Fruit fly (Drosophila melanogaster) whole organism: Measurements from ENCODE around the gene Or92a.

ENCODE experiments used
- CG8478 ChIP-seq: fragments of >200 bp; optimal IDR thresholded peaks from 2 replicates; lab custom pipeline; 2018; ENCODE audit warnings: inconsistent platforms
- Dll ChIP-seq: fragments of >200 bp; optimal IDR thresholded peaks from 2 replicates; lab custom pipeline; 2017
- EcR ChIP-seq, 2 experiments: fragments of >200 bp; optimal IDR thresholded peaks; 2 replicates each; lab custom pipeline; 2017; ENCODE audit warnings: missing biosample characterization in 2 of 2, missing genetic modification characterization in 2 of 2, missing genetic modification reagents in 2 of 2
- pan ChIP-seq: fragments of >200 bp; optimal IDR thresholded peaks from 2 replicates; lab custom pipeline; 2017
- psq ChIP-seq: fragments of >200 bp; optimal IDR thresholded peaks from 2 replicates; lab custom pipeline; 2017
- usp ChIP-seq: fragments of >200 bp; optimal IDR thresholded peaks from 2 replicates; lab custom pipeline; 2017; ENCODE audit warnings: missing biosample characterization, missing genetic modification characterization, mixed read lengths

Gene Or92a

dm6 chr3R:20504488-20504887 is at the start of gene Or92a:
TSS of gene Or92a (plus strand) at chr3R:20504788.
- no peak for TF ChIP-seq Dll
- TF ChIP-seq usp (GFP tag; lab: Kevin White, UChicago), result no peak
- TF ChIP-seq CG8478 (lab: Kevin White, UChicago), result no peak
- no peak for TF ChIP-seq pan (lab: Kevin White, UChicago)
- no peak for TF ChIP-seq psq (lab: Kevin White, UChicago)
- TF ChIP-seq EcR (GFP tag; optimal IDR thresholded peaks at IDR 0.05; lab: Kevin White, UChicago), result no peak

dm6 chr3R:20464267-20464768 is 40.3 kb upstream of the Or92a start:
- TF ChIP-seq usp (GFP tag; lab: Kevin White, UChicago) (no peak), pan (lab: Kevin White, UChicago) (no peak), CG8478 (lab: Kevin White, UChicago) (no peak), Dll (no peak), psq (lab: Kevin White, UChicago) (no peak), EcR (GFP tag; optimal IDR thresholded peaks at IDR 0.05; lab: Kevin White, UChicago) (no peak)

- TF ChIP-seq usp (GFP tag; lab: Kevin White, UChicago) (no peak), Dll (no peak), EcR (GFP tag; optimal IDR thresholded peaks at IDR 0.05; lab: Kevin White, UChicago) (no peak), pan (lab: Kevin White, UChicago) (no peak), psq (lab: Kevin White, UChicago) (no peak), CG8478 (lab: Kevin White, UChicago) (no peak)
These were observed 31.7 kb upstream of the Or92a start for dm6 chr3R:20472764-20473390.

- TF ChIP-seq CG8478 (lab: Kevin White, UChicago) (no peak), pan (lab: Kevin White, UChicago) (no peak), psq (lab: Kevin White, UChicago) (no peak), EcR (GFP tag; optimal IDR thresholded peaks at IDR 0.05; lab: Kevin White, UChicago) (no peak), Dll (no peak), usp (GFP tag; lab: Kevin White, UChicago) (no peak)
These were observed 20.1 kb upstream of the Or92a start, which contains the start of gene Gfrl for dm6 chr3R:20484441-20484840. TSS of gene Gfrl (minus strand) at chr3R:20484588.

- no peak for TF ChIP-seq pan (lab: Kevin White, UChicago)
These were observed 3.3 kb upstream of the Or92a start, which contains the start of gene Dic2 for dm6 chr3R:20501327-20501726. TSS of gene Dic2 (minus strand) at chr3R:20501427.

- no peak for TF ChIP-seq Dll
- TF ChIP-seq pan (lab: Kevin White, UChicago), result no peak
- no peak for TF ChIP-seq EcR (GFP tag; optimal IDR thresholded peaks at IDR 0.05; lab: Kevin White, UChicago)
- TF ChIP-seq usp (GFP tag; lab: Kevin White, UChicago), result no peak
- no peak for TF ChIP-seq CG8478 (lab: Kevin White, UChicago)
These were observed 2.7 kb upstream of the Or92a start, which contains the start of gene CG46441 for dm6 chr3R:20501910-20502309. TSS of gene CG46441 (minus strand) at chr3R:20502010.

dm6 chr3R:20503646-20504045 is 942 bp upstream of the Or92a start, which contains the start of gene MtnB:
TSS of gene MtnB (minus strand) at chr3R:20503746.
- TF ChIP-seq Dll (no peak), EcR (GFP tag; optimal IDR thresholded peaks at IDR 0.05; lab: Kevin White, UChicago) (no peak), CG8478 (lab: Kevin White, UChicago) (no peak), usp (GFP tag; lab: Kevin White, UChicago) (no peak), psq (lab: Kevin White, UChicago) (no peak)

- no peak for TF ChIP-seq usp (GFP tag; lab: Kevin White, UChicago)
- TF ChIP-seq CG8478 (lab: Kevin White, UChicago), result no peak
- TF ChIP-seq psq (lab: Kevin White, UChicago), result no peak
- TF ChIP-seq EcR (GFP tag; optimal IDR thresholded peaks at IDR 0.05; lab: Kevin White, UChicago), result no peak
- no peak for TF ChIP-seq pan (lab: Kevin White, UChicago)
- no peak for TF ChIP-seq Dll
These were observed 4.8 kb downstream of the Or92a start for dm6 chr3R:20509377-20509776.

dm6 chr3R:20512368-20512767 is 7.8 kb downstream of the Or92a start, which contains the start of gene MFS9:
TSS of gene MFS9 (minus strand) at chr3R:20512468.
- TF ChIP-seq EcR (GFP tag; optimal IDR thresholded peaks at IDR 0.05; lab: Kevin White, UChicago) (no peak), CG8478 (lab: Kevin White, UChicago) (no peak), Dll (no peak), psq (lab: Kevin White, UChicago) (no peak)

dm6 chr3R:20534575-20534974 is 30.0 kb downstream of the Or92a start, which contains the start of the genes MtnE and MtnD:
TSS of gene MtnE (minus strand) at chr3R:20534704.
TSS of gene MtnD (plus strand) at chr3R:20534962.
- TF ChIP-seq Dll, result no peak

- TF ChIP-seq EcR (GFP tag; optimal IDR thresholded peaks at IDR 0.05; lab: Kevin White, UChicago) (no peak), usp (GFP tag; lab: Kevin White, UChicago) (no peak), Dll (no peak), CG8478 (lab: Kevin White, UChicago) (no peak), psq (lab: Kevin White, UChicago) (no peak), pan (lab: Kevin White, UChicago) (no peak)
These were observed 37.9 kb downstream of the Or92a start for dm6 chr3R:20542283-20543144.

- TF ChIP-seq psq (lab: Kevin White, UChicago), result no peak
- no peak for TF ChIP-seq usp (GFP tag; lab: Kevin White, UChicago)
- TF ChIP-seq Dll, result no peak
- no peak for TF ChIP-seq EcR (GFP tag; optimal IDR thresholded peaks at IDR 0.05; lab: Kevin White, UChicago)
- no peak for TF ChIP-seq CG8478 (lab: Kevin White, UChicago)
- TF ChIP-seq pan (lab: Kevin White, UChicago), result no peak
These were observed 38.6 kb downstream of the Or92a start for dm6 chr3R:20543220-20543619.
